Fruit fly (Drosophila melanogaster): ENCODE data around the gene cno.

- no peak for TF ChIP-seq psq (optimal IDR thresholded peaks at IDR 0.05)
- no peak for TF ChIP-seq CG8478 (optimal IDR thresholded peaks at IDR 0.05)
Measured at dm6 chr3R:5256462-5257146, 39.3 kb upstream of the cno start, which contains the start of the genes Enoph and Hph.
